Worm (Caenorhabditis elegans) whole organism, L2 larva: ENCODE results near the gene fipr-14.

Experiments used
- F13H6.1 ChIP-seq: sonication (generic microtip); optimal IDR thresholded peaks from 2 replicates; lab custom pipeline; 2016; ENCODE audit warnings: missing genetic modification characterization, missing compliant biosample characterization
- R02D3.7 ChIP-seq: fragments of 150-350 bp; optimal IDR thresholded peaks from 2 replicates; lab custom pipeline; 2014; ENCODE audit warnings: missing biosample characterization, missing genetic modification characterization
- Y55F3AM.14 ChIP-seq: fragments of 200-800 bp; sonication (Bioruptor generic); optimal IDR thresholded peaks from 2 replicates; lab custom pipeline; 2018; ENCODE audit warnings: mild to moderate bottlenecking, missing genetic modification characterization, missing compliant biosample characterization
- ZK546.5 ChIP-seq: sonication (generic microtip); optimal IDR thresholded peaks from 2 replicates; lab custom pipeline; 2017; ENCODE audit warnings: missing biosample characterization, missing genetic modification characterization
- alr-1 ChIP-seq: fragments of 150-350 bp; optimal IDR thresholded peaks from 2 replicates; lab custom pipeline; 2014; ENCODE audit warnings: missing biosample characterization, missing genetic modification characterization
- aly-2 ChIP-seq: fragments of 150-350 bp; optimal IDR thresholded peaks from 2 replicates; lab custom pipeline; 2014; ENCODE audit warnings: missing biosample characterization, missing genetic modification characterization
- ama-1 ChIP-seq: fragments of 150-350 bp; optimal IDR thresholded peaks from 2 replicates; lab custom pipeline; 2018; ENCODE audit warnings: inconsistent platforms
- ceh-82 ChIP-seq: fragments of 150-350 bp; optimal IDR thresholded peaks from 2 replicates; lab custom pipeline; 2014; ENCODE audit warnings: missing biosample characterization, missing genetic modification characterization
- crh-2 ChIP-seq: sonication (generic microtip); optimal IDR thresholded peaks from 2 replicates; lab custom pipeline; 2017; ENCODE audit warnings: missing biosample characterization, missing genetic modification characterization
- dmd-4 ChIP-seq: sonication (generic microtip); optimal IDR thresholded peaks from 2 replicates; lab custom pipeline; 2017; ENCODE audit warnings: missing biosample characterization, missing genetic modification characterization
- elt-3 ChIP-seq: sonication (generic microtip); optimal IDR thresholded peaks from 2 replicates; lab custom pipeline; 2017; ENCODE audit warnings: missing biosample characterization, missing genetic modification characterization
- fos-1 ChIP-seq: fragments of 150-350 bp; optimal IDR thresholded peaks from 2 replicates; lab custom pipeline; 2014; ENCODE audit warnings: missing biosample characterization, missing genetic modification characterization
- lin-39 ChIP-seq: fragments of 150-350 bp; optimal IDR thresholded peaks from 2 replicates; lab custom pipeline; 2014; ENCODE audit warnings: missing biosample characterization, missing genetic modification reagents, missing genetic modification characterization
- mab-5 ChIP-seq: fragments of 150-350 bp; optimal IDR thresholded peaks from 2 replicates; lab custom pipeline; 2014; ENCODE audit warnings: missing biosample characterization, missing genetic modification characterization
- mbf-1 ChIP-seq: sonication (generic microtip); optimal IDR thresholded peaks from 2 replicates; lab custom pipeline; 2017; ENCODE audit warnings: missing biosample characterization, missing genetic modification characterization
- mdl-1 ChIP-seq, 2 experiments: fragments of 150-350 bp in 1 of 2; sonication (generic microtip) in 1 of 2; optimal IDR thresholded peaks; 2 replicates each; lab custom pipeline; 2017; ENCODE audit warnings: missing biosample characterization in 2 of 2, missing genetic modification characterization in 2 of 2
- nhr-10 ChIP-seq: sonication (generic microtip); optimal IDR thresholded peaks from 2 replicates; lab custom pipeline; 2017; ENCODE audit warnings: missing biosample characterization, missing genetic modification characterization
- nhr-11 ChIP-seq: fragments of 150-350 bp; optimal IDR thresholded peaks from 2 replicates; lab custom pipeline; 2014; ENCODE audit warnings: missing biosample characterization, missing genetic modification characterization
- nhr-12 ChIP-seq: fragments of 150-350 bp; optimal IDR thresholded peaks from 2 replicates; lab custom pipeline; 2014; ENCODE audit warnings: missing biosample characterization, missing genetic modification characterization
- nhr-21 ChIP-seq: fragments of 150-350 bp; optimal IDR thresholded peaks from 2 replicates; lab custom pipeline; 2014; ENCODE audit warnings: missing biosample characterization, missing genetic modification characterization
- nhr-23 ChIP-seq: fragments of 150-350 bp; optimal IDR thresholded peaks from 2 replicates; lab custom pipeline; 2014; ENCODE audit warnings: missing biosample characterization, missing genetic modification reagents, missing genetic modification characterization
- nhr-237 ChIP-seq: fragments of 150-350 bp; optimal IDR thresholded peaks from 2 replicates; lab custom pipeline; 2014; ENCODE audit warnings: missing biosample characterization, missing genetic modification characterization
- nhr-25 ChIP-seq: fragments of 150-350 bp; sonication (generic microtip); optimal IDR thresholded peaks from 3 replicates; lab custom pipeline; 2014; ENCODE audit warnings: missing biosample characterization, missing genetic modification characterization
- nhr-77 ChIP-seq: fragments of 150-350 bp; optimal IDR thresholded peaks from 2 replicates; lab custom pipeline; 2014; ENCODE audit warnings: missing biosample characterization, missing genetic modification characterization
- peb-1 ChIP-seq: fragments of 150-350 bp; optimal IDR thresholded peaks from 2 replicates; lab custom pipeline; 2014; ENCODE audit warnings: missing biosample characterization, missing genetic modification characterization
- sem-4 ChIP-seq: fragments of 150-350 bp; optimal IDR thresholded peaks from 2 replicates; lab custom pipeline; 2014; ENCODE audit warnings: missing biosample characterization, missing genetic modification reagents, missing genetic modification characterization
- skn-1 ChIP-seq: sonication (generic microtip); optimal IDR thresholded peaks from 2 replicates; lab custom pipeline; 2017; ENCODE audit warnings: missing biosample characterization, missing genetic modification characterization
- sma-3 ChIP-seq: sonication (generic microtip); optimal IDR thresholded peaks from 2 replicates; lab custom pipeline; 2016; ENCODE audit warnings: missing genetic modification reagents, missing genetic modification characterization, missing compliant biosample characterization
- sma-9 ChIP-seq, 2 experiments: fragments of 150-350 bp in 1 of 2; sonication (generic microtip) in 1 of 2; optimal IDR thresholded peaks; 2 replicates each; lab custom pipeline; 2014 to 2016; ENCODE audit warnings: missing genetic modification characterization in 2 of 2, mild to moderate bottlenecking in 1 of 2, missing biosample characterization in 1 of 2, missing compliant biosample characterization in 1 of 2, missing genetic modification reagents in 1 of 2, moderate library complexity in 1 of 2
- snpc-4 ChIP-seq: fragments of 150-350 bp; optimal IDR thresholded peaks from 2 replicates; lab custom pipeline; 2014; ENCODE audit warnings: missing biosample characterization, missing genetic modification characterization
- unc-39 ChIP-seq: fragments of 150-350 bp; optimal IDR thresholded peaks from 2 replicates; lab custom pipeline; 2014; ENCODE audit warnings: missing biosample characterization, missing genetic modification characterization
- unc-55 ChIP-seq: fragments of 150-350 bp; sonication (generic microtip); optimal IDR thresholded peaks from 3 replicates; lab custom pipeline; 2014; ENCODE audit warnings: missing biosample characterization, missing genetic modification reagents, missing genetic modification characterization
- unc-62 ChIP-seq: fragments of 150-350 bp; optimal IDR thresholded peaks from 2 replicates; lab custom pipeline; 2014; ENCODE audit warnings: missing biosample characterization, missing genetic modification reagents, missing genetic modification characterization
- zag-1 ChIP-seq: fragments of 150-350 bp; optimal IDR thresholded peaks from 2 replicates; lab custom pipeline; 2014; ENCODE audit warnings: missing biosample characterization, missing genetic modification characterization
- ztf-1 ChIP-seq: fragments of 200-800 bp; sonication (Bioruptor generic); conservative IDR thresholded peaks from 2 replicates; pipeline ENCODE4 v1.3.6; 2022; ENCODE audit warnings: missing genetic modification characterization, missing compliant biosample characterization
- ztf-11 ChIP-seq: sonication (generic microtip); optimal IDR thresholded peaks from 2 replicates; lab custom pipeline; 2017; ENCODE audit warnings: missing biosample characterization, missing genetic modification characterization

The fipr-14 gene

ce11 chrIV:10889820-10890462, 13.0 kb downstream of the fipr-14 start, which contains the start of gene F13E9.15:
TSS of gene F13E9.15 (minus strand) at chrIV:10889870.
- TF ChIP-seq ceh-82 (no peak), ztf-1 (GFP tag; lab: Robert Waterston, UW) (no peak), unc-39 (tag; lab: Kevin White, UChicago) (no peak), ama-1 (lab: Kevin White, UChicago) (no peak), peb-1 (tag; lab: Kevin White, UChicago) (no peak), lin-39 (tag; lab: Kevin White, UChicago) (no peak), F13H6.1 (no peak), nhr-12 (tag; lab: Kevin White, UChicago) (no peak), nhr-10 (tag; lab: Kevin White, UChicago) (no peak), ZK546.5 (tag; lab: Kevin White, UChicago) (no peak), nhr-11 (tag; lab: Kevin White, UChicago) (no peak), unc-62 (GFP tag; lab: Kevin White, UChicago) (no peak), mdl-1 (tag; optimal IDR thresholded peaks at IDR 0.05; lab: Kevin White, UChicago) (no peak), mab-5 (tag; lab: Kevin White, UChicago) (no peak), nhr-237 (tag; lab: Kevin White, UChicago) (no peak), nhr-23 (no peak), aly-2 (tag; lab: Kevin White, UChicago) (no peak), R02D3.7 (tag; lab: Kevin White, UChicago) (no peak)
- TF ChIP-seq, all 48 proteins: peak for 0

- no peak for TF ChIP-seq unc-62 (GFP tag; lab: Kevin White, UChicago)
- no peak for TF ChIP-seq mbf-1
- TF ChIP-seq ceh-82: no peak
- no peak for TF ChIP-seq nhr-77 (tag; lab: Kevin White, UChicago)
- TF ChIP-seq mab-5 (tag; lab: Kevin White, UChicago): no peak
- no peak for TF ChIP-seq Y55F3AM.14 (GFP tag; lab: Kevin White, UChicago)
- TF ChIP-seq nhr-237 (tag; lab: Kevin White, UChicago): no peak
- no peak for TF ChIP-seq fos-1 (tag; lab: Kevin White, UChicago)
- no peak for TF ChIP-seq elt-3 (tag; lab: Kevin White, UChicago)
- no peak for TF ChIP-seq ztf-11
- no peak for TF ChIP-seq sma-9 (GFP tag; optimal IDR thresholded peaks at IDR 0.05; lab: Kevin White, UChicago)
- no peak for TF ChIP-seq sma-9 (tag; optimal IDR thresholded peaks at IDR 0.05; lab: Kevin White, UChicago)
- TF ChIP-seq snpc-4 (tag; lab: Kevin White, UChicago): no peak
These were observed 15.0 kb downstream of the fipr-14 start, which contains the start of gene srlf-12 for ce11 chrIV:10891993-10892392. TSS of gene srlf-12 (minus strand) at chrIV:10892093.

- TF ChIP-seq F13H6.1: no peak
- no peak for TF ChIP-seq ztf-11
- no peak for TF ChIP-seq nhr-11 (tag; lab: Kevin White, UChicago)
- no peak for TF ChIP-seq nhr-21 (tag; lab: Kevin White, UChicago)
- TF ChIP-seq sma-9 (GFP tag; optimal IDR thresholded peaks at IDR 0.05; lab: Kevin White, UChicago): no peak
- TF ChIP-seq sma-9 (tag; optimal IDR thresholded peaks at IDR 0.05; lab: Kevin White, UChicago): no peak
- TF ChIP-seq dmd-4: no peak
- TF ChIP-seq R02D3.7 (tag; lab: Kevin White, UChicago): no peak
- TF ChIP-seq sem-4 (tag; lab: Kevin White, UChicago): no peak
- no peak for TF ChIP-seq alr-1 (tag; lab: Kevin White, UChicago)
- TF ChIP-seq crh-2 (tag; lab: Kevin White, UChicago): no peak
- no peak for TF ChIP-seq Y55F3AM.14 (GFP tag; lab: Kevin White, UChicago)
- no peak for TF ChIP-seq lin-39 (tag; lab: Kevin White, UChicago)
- no peak for TF ChIP-seq ama-1 (lab: Kevin White, UChicago)
- TF ChIP-seq sma-3 (GFP tag; lab: Kevin White, UChicago): no peak
- no peak for TF ChIP-seq zag-1
- TF ChIP-seq aly-2 (tag; lab: Kevin White, UChicago): no peak
- TF ChIP-seq skn-1 (tag; lab: Kevin White, UChicago): no peak
- TF ChIP-seq unc-55 (GFP tag; lab: Kevin White, UChicago): no peak
- TF ChIP-seq nhr-237 (tag; lab: Kevin White, UChicago): no peak
These were observed 17.3 kb downstream of the fipr-14 start, which contains the start of gene srlf-14 for ce11 chrIV:10894255-10894654. TSS of gene srlf-14 (minus strand) at chrIV:10894355.

- no peak for TF ChIP-seq sem-4 (tag; lab: Kevin White, UChicago)
- TF ChIP-seq nhr-25 (tag; lab: Kevin White, UChicago): no peak
- no peak for TF ChIP-seq peb-1 (tag; lab: Kevin White, UChicago)
- TF ChIP-seq unc-62 (GFP tag; lab: Kevin White, UChicago): no peak
- TF ChIP-seq, all 48 proteins: peak for 0
These were observed 19.6 kb downstream of the fipr-14 start, which contains the start of gene srlf-13 for ce11 chrIV:10896512-10896911. TSS of gene srlf-13 (minus strand) at chrIV:10896612.
